Fruit fly (Drosophila melanogaster): Measurements from ENCODE around the gene tilB.

The tilB gene

dm6 chrX:22477689-22478590 is 28.4 kb downstream of the tilB start (continued):
- TF ChIP-seq gem (tag; optimal IDR thresholded peaks at IDR 0.05) = peak; percentile 20
- TF ChIP-seq usp (GFP tag; optimal IDR thresholded peaks at IDR 0.05) = no peak
- TF ChIP-seq CG7357 (GFP tag; IDR thresholded peaks at IDR 0.05) = no peak
- no peak for TF ChIP-seq Neu2 (GFP tag; optimal IDR thresholded peaks at IDR 0.05; ENCODE audit: borderline replicate concordance)
- TF ChIP-seq sima (GFP tag; optimal IDR thresholded peaks at IDR 0.05) = no peak
- no peak for TF ChIP-seq Dp (GFP tag; optimal IDR thresholded peaks at IDR 0.05)
- no peak for TF ChIP-seq repo (GFP tag; optimal IDR thresholded peaks at IDR 0.05)
- TF ChIP-seq Tbp (GFP tag; optimal IDR thresholded peaks at IDR 0.05) = no peak
- no peak for TF ChIP-seq CG6683 (GFP tag; optimal IDR thresholded peaks at IDR 0.05)
- TF ChIP-seq CG8359 (GFP tag; optimal IDR thresholded peaks at IDR 0.05; ENCODE audit: borderline replicate concordance) = no peak
- TF ChIP-seq nerfin-1 (tag; optimal IDR thresholded peaks at IDR 0.05) = no peak
- peak; percentile 57; the same call in 1 of the 4 replicates for TF ChIP-seq chinmo (GFP tag; IDR thresholded peaks at IDR 0.05; ENCODE audit: partially characterized antibody)
- TF ChIP-seq Rfx (GFP tag; IDR thresholded peaks at IDR 0.05) = peak; percentile 11; the same call in 1 of the 2 replicates
- 0 out of 2 replicates have a peak, but pooled peaks have one; percentile 10 for TF ChIP-seq Ptx1 (GFP tag; IDR thresholded peaks at IDR 0.05)
- TF ChIP-seq CoRest (tag; optimal IDR thresholded peaks at IDR 0.05) = peak; percentile 18
- TF ChIP-seq Bdp1 (GFP tag; optimal IDR thresholded peaks at IDR 0.05) = no peak
- peak; percentile 12 for TF ChIP-seq fd3F (GFP tag; optimal IDR thresholded peaks at IDR 0.05)
- peak; percentile 0 for TF ChIP-seq CG12769 (tag; optimal IDR thresholded peaks at IDR 0.05)
- peak; percentile 17; the same call in 1 of the 2 replicates for TF ChIP-seq slbo (GFP tag; IDR thresholded peaks at IDR 0.05)
- TF ChIP-seq zen (tag; optimal IDR thresholded peaks at IDR 0.05) = no peak
- no peak for TF ChIP-seq CG10565 (GFP tag; optimal IDR thresholded peaks at IDR 0.05)
- no peak for TF ChIP-seq CG30431 (GFP tag; optimal IDR thresholded peaks at IDR 0.05)
- TF ChIP-seq CG6175 (GFP tag; IDR thresholded peaks at IDR 0.05) = no peak

DNA sequence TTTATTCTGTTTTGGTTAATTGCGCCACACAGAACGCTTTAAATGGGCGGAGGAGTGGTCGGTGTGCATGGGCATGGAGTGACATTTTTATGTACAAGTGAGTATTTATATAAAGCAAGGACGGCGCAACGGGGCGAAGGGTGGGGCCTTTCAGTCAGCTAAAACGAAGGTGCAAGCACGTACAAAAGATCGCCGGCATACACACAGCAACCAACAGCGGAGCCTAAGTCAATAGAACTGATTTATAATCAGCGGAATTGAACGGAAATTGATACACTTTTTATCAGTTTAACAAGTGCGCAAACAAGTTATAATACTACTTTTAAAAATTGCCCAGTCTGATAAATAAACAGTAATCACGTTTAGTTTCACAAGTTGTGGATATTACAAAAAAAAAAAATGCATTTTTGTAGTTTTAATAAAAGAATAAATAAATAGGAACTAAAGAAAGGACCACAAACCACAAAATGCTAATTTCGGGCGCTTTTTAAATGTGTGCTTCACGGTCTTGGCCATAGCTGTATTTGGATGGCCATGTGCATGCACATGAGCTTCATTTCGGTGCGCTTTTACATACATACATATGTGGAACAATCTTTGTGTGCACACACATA is 29.8 kb downstream of the tilB start:
- TF ChIP-seq CG9817 (tag; optimal IDR thresholded peaks at IDR 0.05) (no peak), CG11696 (GFP tag; IDR thresholded peaks at IDR 0.05) (0 out of 2 replicates have a peak, but pooled peaks have one; percentile 38), abd-A (tag; optimal IDR thresholded peaks at IDR 0.05) (no peak), CG17359 (tag; optimal IDR thresholded peaks at IDR 0.05) (no peak), emc (GFP tag; optimal IDR thresholded peaks at IDR 0.05) (no peak), Sox102F (GFP tag; optimal IDR thresholded peaks at IDR 0.05) (peak; percentile 56), phol (tag; optimal IDR thresholded peaks at IDR 0.05) (peak; percentile 41), CG1233 (GFP tag; optimal IDR thresholded peaks at IDR 0.05) (peak; percentile 2), D (optimal IDR thresholded peaks at IDR 0.05) (no peak), D (GFP tag; optimal IDR thresholded peaks at IDR 0.05) (peak; percentile 14), CG6689 (GFP tag; IDR thresholded peaks at IDR 0.05) (0 out of 2 replicates have a peak, but pooled peaks have one; percentile 19), dmrt99B (tag; optimal IDR thresholded peaks at IDR 0.05) (peak; percentile 54), row (GFP tag; IDR thresholded peaks at IDR 0.05) (0 out of 3 replicates have a peak, but pooled peaks have one; percentile 10), maf-S (GFP tag; optimal IDR thresholded peaks at IDR 0.05) (no peak), CG7987 (GFP tag; optimal IDR thresholded peaks at IDR 0.05) (no peak), E2f1 (GFP tag; IDR thresholded peaks at IDR 0.05) (no peak), ATbp (GFP tag; optimal IDR thresholded peaks at IDR 0.05) (peak; percentile 31), unpg (GFP tag; optimal IDR thresholded peaks at IDR 0.05) (peak; percentile 2), Med (GFP tag) (peak; percentile 77), CG32772 (GFP tag; IDR thresholded peaks at IDR 0.05) (no peak), dpn (GFP tag; optimal IDR thresholded peaks at IDR 0.05) (peak in 1 of 2 experiments; percentile 9), CG6254 (GFP tag; optimal IDR thresholded peaks at IDR 0.05) (peak; percentile 5), prd (optimal IDR thresholded peaks at IDR 0.05) (no peak), prd (GFP tag; IDR thresholded peaks at IDR 0.05) (0 out of 3 replicates have a peak, but pooled peaks have one; percentile 12), PHDP (tag; optimal IDR thresholded peaks at IDR 0.05) (no peak)
